Worm (Caenorhabditis elegans): ENCODE measurements around the gene fox-1.

DNA sequence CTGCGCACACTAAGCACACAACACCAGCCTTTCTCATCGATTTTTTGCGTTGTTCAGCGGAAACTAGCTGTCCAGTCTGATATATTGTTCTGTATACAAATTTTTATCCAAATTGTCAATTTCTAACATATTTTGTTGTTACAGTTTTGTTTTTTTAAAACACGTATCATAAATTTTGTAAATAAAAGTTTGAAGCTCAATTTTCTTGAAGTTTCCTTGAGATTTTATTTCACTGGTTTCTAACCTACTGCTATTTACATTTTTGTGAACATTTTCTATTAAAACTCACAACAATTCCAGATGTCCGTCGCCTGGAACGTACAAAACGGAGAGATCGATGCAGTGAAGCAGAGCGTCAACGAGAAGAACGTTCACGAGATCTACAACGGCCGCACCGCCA, 52.5 kb downstream of the fox-1 start, which contains the start of gene mtpn-1:
- no peak for TF ChIP-seq elt-3 (tag; optimal IDR thresholded peaks at IDR 0.05)
- no peak for TF ChIP-seq zag-1 (tag; optimal IDR thresholded peaks at IDR 0.05)
- TF ChIP-seq nhr-76 (tag; optimal IDR thresholded peaks at IDR 0.05), result no peak
- TF ChIP-seq alr-1 (tag; optimal IDR thresholded peaks at IDR 0.05; ENCODE audit: borderline replicate concordance), result no peak
- no peak for TF ChIP-seq lin-13 (GFP tag; optimal IDR thresholded peaks at IDR 0.05)

Data from whole organism, L1 larva.